Fruit fly (Drosophila melanogaster) whole organism, embryonic: Measurements from ENCODE around the gene CG13077.

Source experiments
- Asciz ChIP-seq: fragments of 200-800 bp; sonication (Bioruptor generic); optimal IDR thresholded peaks from 2 replicates; lab custom pipeline; 2017; ENCODE audit warnings: missing biosample characterization, mild to moderate bottlenecking, missing genetic modification characterization, missing genetic modification reagents
- CG10209 ChIP-seq: fragments of 200-800 bp; sonication (Bioruptor generic); optimal IDR thresholded peaks from 3 replicates; lab custom pipeline; 2017; ENCODE audit warnings: missing biosample characterization, mild to moderate bottlenecking, missing genetic modification characterization, missing genetic modification reagents
- CG10366 ChIP-seq: fragments of 200-800 bp; sonication (Bioruptor generic); IDR thresholded peaks from 2 replicates; pipeline ENCODE4 v1.3.6; 2022; ENCODE audit warnings: missing biosample characterization, missing genetic modification characterization
- CG10565 ChIP-seq: fragments of 200-800 bp; sonication (Bioruptor generic); optimal IDR thresholded peaks from 3 replicates; lab custom pipeline; 2016; ENCODE audit warnings: missing biosample characterization, mild to moderate bottlenecking, missing genetic modification characterization
- CG14710 ChIP-seq: fragments of 200-800 bp; sonication (Bioruptor generic); optimal IDR thresholded peaks from 3 replicates; lab custom pipeline; 2019; ENCODE audit warnings: missing biosample characterization, mild to moderate bottlenecking, missing genetic modification characterization, moderate library complexity
- CG14965 ChIP-seq: fragments of 200-800 bp; sonication (Bioruptor generic); optimal IDR thresholded peaks from 2 replicates; lab custom pipeline; 2016; ENCODE audit warnings: missing biosample characterization, missing genetic modification characterization, borderline replicate concordance
- CG16813 ChIP-seq: fragments of 200-800 bp; sonication (Bioruptor generic); IDR thresholded peaks from 3 replicates; pipeline ENCODE4 v1.3.6; 2022; ENCODE audit warnings: missing biosample characterization, missing genetic modification characterization; ENCODE audit not compliant: partially characterized antibody
- CG17802 ChIP-seq: fragments of 200-800 bp; sonication (Bioruptor generic); optimal IDR thresholded peaks from 2 replicates; lab custom pipeline; 2018; ENCODE audit warnings: missing biosample characterization, mild to moderate bottlenecking, missing genetic modification characterization, moderate library complexity
- CG18262 ChIP-seq: fragments of 200-800 bp; optimal IDR thresholded peaks from 3 replicates; lab custom pipeline; 2019; ENCODE audit warnings: missing biosample characterization, mild to moderate bottlenecking, missing genetic modification characterization, moderate library complexity
- CG1832 ChIP-seq: fragments of 200-800 bp; sonication (Bioruptor generic); optimal IDR thresholded peaks from 2 replicates; lab custom pipeline; 2017; ENCODE audit warnings: missing biosample characterization, mild to moderate bottlenecking, missing genetic modification characterization, inconsistent platforms
- CG31365 ChIP-seq: fragments of 200-800 bp; sonication (Bioruptor generic); optimal IDR thresholded peaks from 2 replicates; lab custom pipeline; 2018; ENCODE audit warnings: missing biosample characterization, mild to moderate bottlenecking, missing genetic modification characterization
- CG34224 ChIP-seq: fragments of 200-800 bp; sonication (Bioruptor generic); IDR thresholded peaks from 3 replicates; pipeline ENCODE4 v1.3.6; 2022; ENCODE audit warnings: missing biosample characterization, missing genetic modification characterization; ENCODE audit not compliant: partially characterized antibody
- CG4360 ChIP-seq: fragments of 200-800 bp; sonication (Bioruptor generic); IDR thresholded peaks from 2 replicates; pipeline ENCODE4 v1.3.6; 2022; ENCODE audit warnings: missing biosample characterization, missing genetic modification characterization
- CG6175 ChIP-seq: fragments of 200-800 bp; sonication (Bioruptor generic); IDR thresholded peaks from 3 replicates; pipeline ENCODE4 v1.3.6; 2022; ENCODE audit warnings: missing biosample characterization, missing genetic modification characterization
- CG6272 ChIP-seq: fragments of 200-800 bp; sonication (Bioruptor generic); IDR thresholded peaks from 2 replicates; pipeline ENCODE4 v1.3.6; 2022; ENCODE audit warnings: missing biosample characterization, missing genetic modification characterization
- CoRest ChIP-seq: fragments of 200-800 bp; sonication (Bioruptor generic); optimal IDR thresholded peaks from 3 replicates; lab custom pipeline; 2018; ENCODE audit warnings: missing biosample characterization, mild to moderate bottlenecking, missing genetic modification characterization, moderate library complexity
- D19B ChIP-seq: fragments of 200-800 bp; sonication (Bioruptor generic); optimal IDR thresholded peaks from 2 replicates; lab custom pipeline; 2017; ENCODE audit warnings: missing biosample characterization, mild to moderate bottlenecking, missing genetic modification characterization
- Gsc ChIP-seq: fragments of 200-800 bp; sonication (Bioruptor generic); IDR thresholded peaks from 2 replicates; pipeline ENCODE4 v1.3.6; 2022; ENCODE audit warnings: missing biosample characterization, missing genetic modification characterization
- Gug ChIP-seq: fragments of 200-800 bp; sonication (Bioruptor generic); IDR thresholded peaks from 4 replicates; pipeline ENCODE4 v1.3.6; 2022; ENCODE audit warnings: missing biosample characterization, missing genetic modification characterization
- H2.0 ChIP-seq: fragments of 200-800 bp; sonication (Bioruptor generic); IDR thresholded peaks from 2 replicates; pipeline ENCODE4 v1.3.6; 2022; ENCODE audit warnings: missing biosample characterization, missing genetic modification characterization
- HHEX ChIP-seq: fragments of 200-800 bp; sonication (Bioruptor generic); optimal IDR thresholded peaks from 3 replicates; lab custom pipeline; 2017; ENCODE audit warnings: missing biosample characterization, mild to moderate bottlenecking, missing genetic modification characterization, missing genetic modification reagents
- Hmr ChIP-seq: fragments of 200-800 bp; sonication (Bioruptor generic); optimal IDR thresholded peaks from 3 replicates; lab custom pipeline; 2017; ENCODE audit warnings: mild to moderate bottlenecking, missing biosample characterization, missing genetic modification reagents, missing genetic modification characterization
- Myb ChIP-seq: fragments of 200-800 bp; sonication (Bioruptor generic); optimal IDR thresholded peaks from 2 replicates; lab custom pipeline; 2016; ENCODE audit warnings: missing biosample characterization, missing genetic modification characterization
- NC2β ChIP-seq: fragments of 200-800 bp; sonication (Bioruptor generic); optimal IDR thresholded peaks from 2 replicates; lab custom pipeline; 2016; ENCODE audit warnings: missing biosample characterization, missing genetic modification characterization
- Opbp ChIP-seq: fragments of 200-800 bp; sonication (Bioruptor generic); IDR thresholded peaks from 3 replicates; pipeline ENCODE4 v1.3.6; 2022; ENCODE audit warnings: missing biosample characterization, missing genetic modification characterization; ENCODE audit not compliant: partially characterized antibody
- Sox100B ChIP-seq: fragments of 200-800 bp; sonication (Bioruptor generic); optimal IDR thresholded peaks from 3 replicates; lab custom pipeline; 2018; ENCODE audit warnings: missing biosample characterization, mild to moderate bottlenecking, missing genetic modification characterization
- Sry-β ChIP-seq: fragments of 200-800 bp; sonication (Bioruptor generic); optimal IDR thresholded peaks from 2 replicates; lab custom pipeline; 2018; ENCODE audit warnings: missing biosample characterization, mild to moderate bottlenecking, missing genetic modification characterization, moderate library complexity
- Tbp ChIP-seq: fragments of >200 bp; optimal IDR thresholded peaks from 2 replicates; lab custom pipeline; 2018; ENCODE audit warnings: missing biosample characterization, missing genetic modification characterization
- ato ChIP-seq: fragments of 200-800 bp; sonication (Bioruptor generic); IDR thresholded peaks from 2 replicates; pipeline ENCODE4 v1.3.6; 2022; ENCODE audit warnings: missing biosample characterization, missing genetic modification characterization; ENCODE audit not compliant: partially characterized antibody
- dm ChIP-seq: fragments of 200-800 bp; sonication (Bioruptor generic); optimal IDR thresholded peaks from 3 replicates; lab custom pipeline; 2016; ENCODE audit warnings: missing biosample characterization, missing genetic modification characterization
- ewg ChIP-seq: fragments of 200-800 bp; sonication (Bioruptor generic); optimal IDR thresholded peaks from 3 replicates; lab custom pipeline; 2017; ENCODE audit warnings: mild to moderate bottlenecking, missing biosample characterization, missing genetic modification reagents, missing genetic modification characterization
- gcm2 ChIP-seq: fragments of 200-800 bp; sonication (Bioruptor generic); optimal IDR thresholded peaks from 2 replicates; lab custom pipeline; 2016; ENCODE audit warnings: missing biosample characterization, missing genetic modification characterization
- grau ChIP-seq: fragments of 200-800 bp; optimal IDR thresholded peaks from 3 replicates; lab custom pipeline; 2019; ENCODE audit warnings: missing biosample characterization, mild to moderate bottlenecking, missing genetic modification characterization, moderate library complexity
- grn ChIP-seq: fragments of 200-800 bp; sonication (Bioruptor generic); optimal IDR thresholded peaks from 3 replicates; lab custom pipeline; 2017; ENCODE audit warnings: missing biosample characterization, missing genetic modification characterization
- hbn ChIP-seq: fragments of 200-800 bp; sonication (Bioruptor generic); IDR thresholded peaks from 2 replicates; pipeline ENCODE4 v1.3.6; 2022; ENCODE audit warnings: missing biosample characterization, missing genetic modification characterization; ENCODE audit not compliant: partially characterized antibody
- kah ChIP-seq: fragments of 200-800 bp; sonication (Bioruptor generic); optimal IDR thresholded peaks from 2 replicates; lab custom pipeline; 2018; ENCODE audit warnings: missing biosample characterization, mild to moderate bottlenecking, missing genetic modification characterization
- kni ChIP-seq: fragments of 200-800 bp; sonication (Bioruptor generic); optimal IDR thresholded peaks from 3 replicates; lab custom pipeline; 2017; ENCODE audit warnings: mild to moderate bottlenecking, missing biosample characterization, missing genetic modification reagents, missing genetic modification characterization
- mirr ChIP-seq: fragments of 200-800 bp; sonication (Bioruptor generic); optimal IDR thresholded peaks from 3 replicates; lab custom pipeline; 2018; ENCODE audit warnings: missing biosample characterization, mild to moderate bottlenecking, missing genetic modification characterization
- nom ChIP-seq: fragments of 200-800 bp; sonication (Bioruptor generic); optimal IDR thresholded peaks from 2 replicates; lab custom pipeline; 2017; ENCODE audit warnings: missing biosample characterization, missing genetic modification characterization, mild to moderate bottlenecking, moderate library complexity, missing genetic modification reagents
- p53 ChIP-seq: fragments of 200-800 bp; sonication (Bioruptor generic); optimal IDR thresholded peaks from 2 replicates; lab custom pipeline; 2016; ENCODE audit warnings: missing biosample characterization, missing genetic modification characterization
- row ChIP-seq: fragments of 200-800 bp; sonication (Bioruptor generic); IDR thresholded peaks from 3 replicates; pipeline ENCODE4 v1.3.6; 2022; ENCODE audit warnings: missing biosample characterization, missing genetic modification characterization
- salm ChIP-seq: fragments of 200-800 bp; sonication (Bioruptor generic); optimal IDR thresholded peaks from 2 replicates; lab custom pipeline; 2018; ENCODE audit warnings: missing biosample characterization, mild to moderate bottlenecking, missing genetic modification characterization
- schlank ChIP-seq: fragments of 200-800 bp; sonication (Bioruptor generic); optimal IDR thresholded peaks from 2 replicates; lab custom pipeline; 2018; ENCODE audit warnings: missing biosample characterization, mild to moderate bottlenecking, missing genetic modification characterization
- scrt ChIP-seq: fragments of 200-800 bp; sonication (Bioruptor generic); optimal IDR thresholded peaks from 2 replicates; lab custom pipeline; 2018; ENCODE audit warnings: missing biosample characterization, mild to moderate bottlenecking, missing genetic modification characterization, moderate library complexity
- sob ChIP-seq: fragments of 200-800 bp; sonication (Bioruptor generic); IDR thresholded peaks from 2 replicates; pipeline ENCODE4 v1.3.6; 2022; ENCODE audit warnings: missing biosample characterization, missing genetic modification characterization
- tin ChIP-seq: fragments of 200-800 bp; sonication (Bioruptor generic); optimal IDR thresholded peaks from 3 replicates; lab custom pipeline; 2016; ENCODE audit warnings: missing biosample characterization, missing genetic modification characterization
- unc-4 ChIP-seq: fragments of 200-800 bp; sonication (Bioruptor generic); IDR thresholded peaks from 2 replicates; pipeline ENCODE4 v1.3.6; 2022; ENCODE audit warnings: missing biosample characterization, missing genetic modification characterization; ENCODE audit not compliant: partially characterized antibody
- vnd ChIP-seq: fragments of 200-800 bp; sonication (Bioruptor generic); IDR thresholded peaks from 3 replicates; pipeline ENCODE4 v1.3.6; 2022; ENCODE audit warnings: missing biosample characterization, missing genetic modification characterization; ENCODE audit not compliant: partially characterized antibody
- vvl ChIP-seq: fragments of 200-800 bp; sonication (Bioruptor generic); IDR thresholded peaks from 2 replicates; pipeline ENCODE4 v1.3.6; 2022; ENCODE audit warnings: missing biosample characterization, missing genetic modification characterization
- zfh1 ChIP-seq: fragments of 200-800 bp; sonication (Bioruptor generic); IDR thresholded peaks from 3 replicates; pipeline ENCODE4 v1.3.6; 2022; ENCODE audit warnings: missing biosample characterization, missing genetic modification characterization

CG13077 gene

DNA sequence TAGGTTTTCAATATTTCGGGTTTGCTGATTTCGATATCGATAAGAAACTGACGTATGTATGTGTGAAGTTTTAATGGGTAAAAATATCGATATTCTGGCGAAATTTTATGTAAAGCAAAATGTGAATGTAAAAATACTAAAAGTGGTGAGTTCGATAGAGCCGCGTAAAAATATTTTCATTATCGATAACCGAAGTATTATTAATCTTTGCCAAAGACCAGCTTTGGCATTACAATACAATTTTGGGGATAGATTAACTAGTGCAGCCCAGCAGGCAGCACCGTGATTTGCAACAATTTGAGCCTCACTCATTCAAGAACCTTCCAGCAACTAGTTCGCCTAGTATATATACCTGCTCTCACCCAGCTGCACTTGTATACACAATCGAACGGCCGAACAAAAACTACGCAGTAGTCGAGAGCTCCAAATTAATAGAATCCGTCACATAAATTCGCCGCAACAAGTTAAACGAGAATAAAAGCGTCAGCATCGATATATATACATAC, 23.3 kb upstream of the CG13077 start (continued):
- TF ChIP-seq Gsc (GFP tag; lab: Robert Waterston, UW) (no peak), Sox100B (GFP tag; lab: Kevin White, UChicago) (no peak), CG6175 (GFP tag; lab: Robert Waterston, UW) (no peak), Opbp (GFP tag; lab: Robert Waterston, UW) (peak; percentile 83; the same call in 2 of the 3 replicates), CG16813 (GFP tag; lab: Robert Waterston, UW) (peak; percentile 89), gcm2 (GFP tag; lab: Kevin White, UChicago) (no peak), salm (tag; lab: Kevin White, UChicago) (no peak), row (GFP tag; lab: Robert Waterston, UW) (no peak), hbn (peak; percentile 84), unc-4 (GFP tag; lab: Robert Waterston, UW) (peak; percentile 91), CG31365 (tag; lab: Kevin White, UChicago) (no peak), CG10209 (GFP tag; lab: Kevin White, UChicago) (no peak), kni (no peak), CG18262 (tag; lab: Kevin White, UChicago) (no peak), CG14710 (tag; lab: Kevin White, UChicago) (peak; percentile 30), CG34224 (peak; percentile 96), schlank (tag; lab: Kevin White, UChicago) (no peak), CG17802 (tag; lab: Kevin White, UChicago) (no peak), p53 (GFP tag; lab: Kevin White, UChicago) (no peak), ewg (no peak), CG1832 (GFP tag; lab: Kevin White, UChicago) (no peak), mirr (GFP tag; lab: Kevin White, UChicago) (no peak), zfh1 (no peak), CG4360 (GFP tag; lab: Robert Waterston, UW) (no peak), HHEX (GFP tag; lab: Kevin White, UChicago) (no peak), Sry-β (GFP tag; lab: Kevin White, UChicago) (no peak), CoRest (peak; percentile 34), CG10565 (GFP tag; lab: Kevin White, UChicago) (no peak), vvl (GFP tag; lab: Robert Waterston, UW) (peak; percentile 22; the same call in 1 of the 2 replicates), kah (GFP tag; lab: Kevin White, UChicago) (no peak), NC2β (GFP tag; lab: Kevin White, UChicago) (no peak), vnd (peak; percentile 91), tin (GFP tag; lab: Kevin White, UChicago) (no peak), grau (peak; percentile 6), sob (GFP tag; lab: Robert Waterston, UW) (no peak), ato (GFP tag; lab: Robert Waterston, UW) (peak; percentile 94), scrt (GFP tag; lab: Kevin White, UChicago) (peak; percentile 37), nom (GFP tag; lab: Kevin White, UChicago) (no peak), Myb (GFP tag; lab: Kevin White, UChicago) (peak; percentile 70), CG6272 (no peak), grn (peak; percentile 62), dm (GFP tag; lab: Kevin White, UChicago) (peak; percentile 1), Hmr (peak; percentile 28), D19B (GFP tag; lab: Kevin White, UChicago) (no peak), CG14965 (GFP tag; lab: Kevin White, UChicago) (no peak), CG10366 (GFP tag; lab: Robert Waterston, UW) (no peak), H2.0 (no peak), Gug (GFP tag; lab: Robert Waterston, UW) (no peak), Asciz (GFP tag; lab: Kevin White, UChicago) (no peak), Tbp (GFP tag; lab: Kevin White, UChicago) (no peak)
